Fruit fly (Drosophila melanogaster): Measurements from ENCODE around the gene ems.

The ems gene

dm6 chr3R:13874866-13875417 lies 26.7 kb upstream of the ems start, which contains the start of gene E5 (continued):
- TF ChIP-seq cwo (GFP tag; optimal IDR thresholded peaks at IDR 0.05) (no peak), CG8765 (GFP tag; IDR thresholded peaks at IDR 0.05) (no peak), CG1792 (GFP tag; optimal IDR thresholded peaks at IDR 0.05) (no peak), dan (GFP tag; IDR thresholded peaks at IDR 0.05) (no peak), Rx (GFP tag; IDR thresholded peaks at IDR 0.05) (no peak), salm (tag; optimal IDR thresholded peaks at IDR 0.05) (no peak), lbe (GFP tag; optimal IDR thresholded peaks at IDR 0.05) (no peak), Ptx1 (GFP tag; IDR thresholded peaks at IDR 0.05) (no peak), CG3407 (GFP tag; optimal IDR thresholded peaks at IDR 0.05) (no peak), CG7556 (GFP tag; optimal IDR thresholded peaks at IDR 0.05) (no peak), bab2 (GFP tag; optimal IDR thresholded peaks at IDR 0.05) (no peak), CG17186 (GFP tag; optimal IDR thresholded peaks at IDR 0.05) (no peak), CG6683 (GFP tag; optimal IDR thresholded peaks at IDR 0.05) (no peak), Bdp1 (GFP tag; optimal IDR thresholded peaks at IDR 0.05) (no peak), fu2 (GFP tag; optimal IDR thresholded peaks at IDR 0.05) (no peak), crol (GFP tag; IDR thresholded peaks at IDR 0.05) (peak; percentile 77), CG17612 (GFP tag; IDR thresholded peaks at IDR 0.05) (no peak), her (GFP tag; optimal IDR thresholded peaks at IDR 0.05) (no peak), Bgb (GFP tag; IDR thresholded peaks at IDR 0.05; ENCODE audit: partially characterized antibody) (peak; percentile 48; the same call in 1 of the 2 replicates), CG16815 (GFP tag; optimal IDR thresholded peaks at IDR 0.05) (no peak), BtbVII (GFP tag; optimal IDR thresholded peaks at IDR 0.05) (no peak), CG4328 (GFP tag; optimal IDR thresholded peaks at IDR 0.05) (no peak), Adf1 (GFP tag; IDR thresholded peaks at IDR 0.05) (peak; percentile 75), HLHmδ (GFP tag; optimal IDR thresholded peaks at IDR 0.05) (no peak), CG4617 (GFP tag; optimal IDR thresholded peaks at IDR 0.05; ENCODE audit: borderline replicate concordance) (no peak), Dref (GFP tag; IDR thresholded peaks at IDR 0.05) (no peak), peb (GFP tag; IDR thresholded peaks at IDR 0.05) (no peak), CG5953 (GFP tag; IDR thresholded peaks at IDR 0.05) (no peak), zfh1 (GFP tag; IDR thresholded peaks at IDR 0.05) (no peak), Med (GFP tag) (peak; percentile 84), slou (GFP tag; optimal IDR thresholded peaks at IDR 0.05) (no peak), Optix (GFP tag; IDR thresholded peaks at IDR 0.05) (no peak), sob (GFP tag; IDR thresholded peaks at IDR 0.05) (no peak; the same call in 1 of the 2 replicates), dysf (GFP tag; IDR thresholded peaks at IDR 0.05) (no peak), gcm2 (GFP tag; optimal IDR thresholded peaks at IDR 0.05) (no peak), sna (GFP tag; IDR thresholded peaks at IDR 0.05; ENCODE audit: partially characterized antibody) (peak; percentile 67), crp (GFP tag; optimal IDR thresholded peaks at IDR 0.05) (no peak), CG1603 (tag; optimal IDR thresholded peaks at IDR 0.05) (no peak), CG11696 (GFP tag; IDR thresholded peaks at IDR 0.05) (0 out of 2 replicates have a peak, but pooled peaks have one; percentile 50), cato (GFP tag; optimal IDR thresholded peaks at IDR 0.05; ENCODE audit: borderline replicate concordance) (no peak), gro (GFP tag; optimal IDR thresholded peaks at IDR 0.05) (no peak), Elba2 (GFP tag; optimal IDR thresholded peaks at IDR 0.05) (no peak), CG42726 (GFP tag; IDR thresholded peaks at IDR 0.05; ENCODE audit: partially characterized antibody) (no peak), CG1832 (GFP tag; optimal IDR thresholded peaks at IDR 0.05) (peak; percentile 98), CG10209 (GFP tag; optimal IDR thresholded peaks at IDR 0.05) (no peak), CG12219 (GFP tag; optimal IDR thresholded peaks at IDR 0.05) (no peak), az2 (GFP tag; optimal IDR thresholded peaks at IDR 0.05) (no peak), nom (GFP tag; optimal IDR thresholded peaks at IDR 0.05) (no peak), kay (GFP tag; optimal IDR thresholded peaks at IDR 0.05) (no peak), CG12071 (GFP tag; optimal IDR thresholded peaks at IDR 0.05) (no peak), CG4424 (GFP tag; optimal IDR thresholded peaks at IDR 0.05) (no peak)

Measured in whole organism, embryonic.